Worm (Caenorhabditis elegans): ENCODE measurements around the gene C48B4.7.

- TF ChIP-seq sox-2 (GFP tag; IDR thresholded peaks at IDR 0.05) = no peak
- TF ChIP-seq ama-1 (optimal IDR thresholded peaks at IDR 0.05) = no peak
- no peak for TF ChIP-seq ceh-19 (GFP tag; optimal IDR thresholded peaks at IDR 0.05)
- no peak for TF ChIP-seq pha-2 (tag; optimal IDR thresholded peaks at IDR 0.05)
- no peak for TF ChIP-seq nfya-1 (tag; optimal IDR thresholded peaks at IDR 0.05)
- no peak for TF ChIP-seq unc-42 (tag; optimal IDR thresholded peaks at IDR 0.05)
- TF ChIP-seq ceh-9 (tag; optimal IDR thresholded peaks at IDR 0.05) = no peak
- TF ChIP-seq ceh-6 (GFP tag; optimal IDR thresholded peaks at IDR 0.05) = no peak
- TF ChIP-seq hlh-30 (tag; optimal IDR thresholded peaks at IDR 0.05; ENCODE audit: insufficient read depth) = no peak
- no peak for TF ChIP-seq sdc-2 (tag; optimal IDR thresholded peaks at IDR 0.05)
- no peak for TF ChIP-seq lin-11 (tag; optimal IDR thresholded peaks at IDR 0.05)
- TF ChIP-seq hlh-13 (GFP tag; optimal IDR thresholded peaks at IDR 0.05) = no peak
- TF ChIP-seq tbx-2 (tag; optimal IDR thresholded peaks at IDR 0.05) = no peak
Measured at ce11 chrIII:9556300-9556699, 2.9 kb downstream of the C48B4.7 start, which contains the start of gene ZK1098.11.

Measured in whole organism, late embryonic.